Worm (Caenorhabditis elegans) whole organism, young adult: ENCODE measurements around the gene osm-6.

Source experiments
- B0261.1 ChIP-seq: sonication (generic microtip); optimal IDR thresholded peaks from 2 replicates; lab custom pipeline; 2016; ENCODE audit warnings: mild to moderate bottlenecking, missing genetic modification characterization, moderate library complexity, missing compliant biosample characterization
- B0336.3 ChIP-seq: fragments of 200-800 bp; sonication (Bioruptor generic); IDR thresholded peaks from 2 replicates; pipeline ENCODE4 v1.3.6; 2022; ENCODE audit warnings: missing genetic modification characterization, missing compliant biosample characterization
- D2030.7 ChIP-seq: fragments of 200-800 bp; sonication (Bioruptor generic); IDR thresholded peaks from 2 replicates; pipeline ENCODE4 v1.3.6; 2022; ENCODE audit warnings: missing genetic modification reagents, missing genetic modification characterization, missing compliant biosample characterization
- F22D6.2 ChIP-seq: sonication (generic microtip); optimal IDR thresholded peaks from 2 replicates; lab custom pipeline; 2016; ENCODE audit warnings: mild to moderate bottlenecking, missing genetic modification characterization, missing compliant biosample characterization
- K11D2.4 ChIP-seq: fragments of 200-800 bp; sonication (Bioruptor generic); IDR thresholded peaks from 2 replicates; pipeline ENCODE4 v1.3.6; 2022; ENCODE audit warnings: missing genetic modification reagents, missing genetic modification characterization, missing compliant biosample characterization
- Y56A3A.18 ChIP-seq: fragments of 200-800 bp; sonication (Bioruptor generic); IDR thresholded peaks from 2 replicates; pipeline ENCODE4 v1.3.6; 2022; ENCODE audit warnings: missing genetic modification reagents, missing genetic modification characterization, missing compliant biosample characterization
- ZK185.1 ChIP-seq: sonication (generic microtip); optimal IDR thresholded peaks from 2 replicates; lab custom pipeline; 2016; ENCODE audit warnings: mild to moderate bottlenecking, missing genetic modification characterization, missing compliant biosample characterization; ENCODE audit not compliant: poor library complexity, severe bottlenecking
- aptf-2 ChIP-seq: fragments of 200-800 bp; sonication (Bioruptor generic); conservative IDR thresholded peaks from 2 replicates; pipeline ENCODE4 v1.3.6; 2022; ENCODE audit warnings: missing genetic modification reagents, missing genetic modification characterization, missing compliant biosample characterization
- aptf-3 ChIP-seq: fragments of 200-800 bp; sonication (Bioruptor generic); IDR thresholded peaks from 2 replicates; pipeline ENCODE4 v1.3.6; 2022; ENCODE audit warnings: missing genetic modification characterization, missing compliant biosample characterization
- atf-7 ChIP-seq: sonication (generic microtip); optimal IDR thresholded peaks from 2 replicates; lab custom pipeline; 2017; ENCODE audit warnings: mild to moderate bottlenecking, missing genetic modification characterization, missing compliant biosample characterization
- attf-3 ChIP-seq: fragments of 200-800 bp; sonication (Bioruptor generic); conservative IDR thresholded peaks from 2 replicates; pipeline ENCODE4 v1.3.6; 2022; ENCODE audit warnings: missing genetic modification reagents, missing genetic modification characterization, missing compliant biosample characterization
- attf-5 ChIP-seq: fragments of 200-800 bp; sonication (Bioruptor generic); optimal IDR thresholded peaks from 2 replicates; lab custom pipeline; 2018; ENCODE audit warnings: mild to moderate bottlenecking, missing genetic modification characterization, missing compliant biosample characterization
- bed-2 ChIP-seq: fragments of 200-800 bp; sonication (Bioruptor generic); IDR thresholded peaks from 2 replicates; pipeline ENCODE4 v1.3.6; 2022; ENCODE audit warnings: missing genetic modification reagents, missing genetic modification characterization, missing compliant biosample characterization
- cebp-1 ChIP-seq, 2 experiments: fragments of 200-800 bp in 1 of 2; sonication (Bioruptor generic) in 1 of 2; sonication (generic microtip) in 1 of 2; IDR thresholded peaks in 1 of 2; optimal IDR thresholded peaks in 1 of 2; 2 replicates each; pipeline versions ENCODE4 v1.3.6 to Lab custom; 2017 to 2022; ENCODE audit warnings: missing compliant biosample characterization in 2 of 2, missing genetic modification characterization in 2 of 2, mild to moderate bottlenecking in 1 of 2, missing genetic modification reagents in 1 of 2, moderate library complexity in 1 of 2
- cebp-2 ChIP-seq: fragments of 200-800 bp; sonication (Bioruptor generic); IDR thresholded peaks from 2 replicates; pipeline ENCODE4 v1.3.6; 2022; ENCODE audit warnings: missing genetic modification characterization, missing compliant biosample characterization
- ceh-79 ChIP-seq: sonication (generic microtip); optimal IDR thresholded peaks from 2 replicates; lab custom pipeline; 2017; ENCODE audit warnings: mild to moderate bottlenecking, missing genetic modification characterization, missing compliant biosample characterization
- dpl-1 ChIP-seq: fragments of 150-350 bp; optimal IDR thresholded peaks from 2 replicates; lab custom pipeline; 2014; ENCODE audit warnings: missing biosample characterization, missing genetic modification reagents, missing genetic modification characterization
- efl-1 ChIP-seq: fragments of 150-350 bp; optimal IDR thresholded peaks from 2 replicates; lab custom pipeline; 2014; ENCODE audit warnings: missing biosample characterization, missing genetic modification reagents, missing genetic modification characterization
- egl-44 ChIP-seq: fragments of 200-800 bp; sonication (Bioruptor generic); IDR thresholded peaks from 2 replicates; pipeline ENCODE4 v1.3.6; 2022; ENCODE audit warnings: missing genetic modification reagents, missing genetic modification characterization, missing compliant biosample characterization
- gei-17 ChIP-seq: fragments of 200-800 bp; sonication (Bioruptor generic); optimal IDR thresholded peaks from 2 replicates; lab custom pipeline; 2018; ENCODE audit warnings: mild to moderate bottlenecking, missing genetic modification characterization, missing compliant biosample characterization
- him-1 ChIP-seq: sonication (generic microtip); optimal IDR thresholded peaks from 2 replicates; lab custom pipeline; 2016; ENCODE audit warnings: missing genotype, missing genetic modification reagents, missing genetic modification characterization, missing compliant biosample characterization
- hmg-20 ChIP-seq: fragments of 200-800 bp; sonication (Bioruptor generic); IDR thresholded peaks from 2 replicates; pipeline ENCODE4 v1.3.6; 2022; ENCODE audit warnings: missing genetic modification reagents, missing genetic modification characterization, missing compliant biosample characterization
- hsf-1 ChIP-seq: fragments of 200-800 bp; sonication (Bioruptor generic); IDR thresholded peaks from 2 replicates; pipeline ENCODE4 v1.3.6; 2022; ENCODE audit warnings: missing genetic modification reagents, missing genetic modification characterization, missing compliant biosample characterization
- let-526 ChIP-seq: fragments of 200-800 bp; sonication (Bioruptor generic); IDR thresholded peaks from 2 replicates; pipeline ENCODE4 v1.3.6; 2022; ENCODE audit warnings: missing genetic modification reagents, missing genetic modification characterization, missing compliant biosample characterization
- let-607 ChIP-seq, 2 experiments: fragments of 200-800 bp in 1 of 2; sonication (Bioruptor generic) in 1 of 2; sonication (generic microtip) in 1 of 2; optimal IDR thresholded peaks; 2 replicates each; lab custom pipeline; 2016 to 2018; ENCODE audit warnings: mild to moderate bottlenecking in 2 of 2, missing compliant biosample characterization in 2 of 2, missing genetic modification characterization in 2 of 2, moderate library complexity in 2 of 2, missing genotype in 1 of 2
- lin-26 ChIP-seq: fragments of 200-800 bp; sonication (Bioruptor generic); IDR thresholded peaks from 2 replicates; pipeline ENCODE4 v1.3.6; 2022; ENCODE audit warnings: missing genetic modification reagents, missing genetic modification characterization, missing compliant biosample characterization
- lin-35 ChIP-seq, 3 experiments: fragments of 150-350 bp in 2 of 3; sonication (generic microtip) in 1 of 3; optimal IDR thresholded peaks; 2 replicates each; lab custom pipeline; 2014 to 2018; ENCODE audit warnings: missing biosample characterization in 3 of 3, missing genetic modification characterization in 3 of 3, missing genetic modification reagents in 3 of 3
- lin-40 ChIP-seq: sonication (generic microtip); optimal IDR thresholded peaks from 2 replicates; lab custom pipeline; 2016; ENCODE audit warnings: missing genetic modification characterization, mild to moderate bottlenecking, missing compliant biosample characterization, missing genotype, missing genetic modification reagents
- lsl-1 ChIP-seq: fragments of 200-800 bp; sonication (Bioruptor generic); optimal IDR thresholded peaks from 2 replicates; lab custom pipeline; 2018; ENCODE audit warnings: mild to moderate bottlenecking, missing genetic modification characterization, moderate library complexity, missing compliant biosample characterization
- madf-6 ChIP-seq: fragments of 200-800 bp; sonication (Bioruptor generic); IDR thresholded peaks from 2 replicates; pipeline ENCODE4 v1.3.6; 2022; ENCODE audit warnings: missing genetic modification reagents, missing genetic modification characterization, missing compliant biosample characterization
- mcd-1 ChIP-seq: fragments of 200-800 bp; sonication (Bioruptor generic); IDR thresholded peaks from 2 replicates; pipeline ENCODE4 v1.3.6; 2022; ENCODE audit warnings: missing genetic modification reagents, missing genetic modification characterization, missing compliant biosample characterization
- nfya-1 ChIP-seq: sonication (generic microtip); optimal IDR thresholded peaks from 2 replicates; lab custom pipeline; 2017; ENCODE audit warnings: antibody characterized with exemption, missing compliant biosample characterization, missing genetic modification characterization, borderline replicate concordance; ENCODE audit not compliant: insufficient read depth
- nhr-179 ChIP-seq: sonication (generic microtip); optimal IDR thresholded peaks from 2 replicates; lab custom pipeline; 2016; ENCODE audit warnings: mild to moderate bottlenecking, missing genetic modification characterization, missing compliant biosample characterization
- pbrm-1 ChIP-seq: fragments of 200-800 bp; sonication (Bioruptor generic); IDR thresholded peaks from 2 replicates; pipeline ENCODE4 v1.3.6; 2022; ENCODE audit warnings: missing genetic modification reagents, missing genetic modification characterization, missing compliant biosample characterization
- pha-4 ChIP-seq: fragments of 150-350 bp; sonication (generic microtip); optimal IDR thresholded peaks from 2 replicates; lab custom pipeline; 2014; ENCODE audit warnings: missing biosample characterization, missing genetic modification reagents, missing genetic modification characterization
- rcor-1 ChIP-seq: fragments of 200-800 bp; sonication (Bioruptor generic); IDR thresholded peaks from 2 replicates; pipeline ENCODE4 v1.3.6; 2022; ENCODE audit warnings: missing genetic modification reagents, missing genetic modification characterization, missing compliant biosample characterization
- repo-1 ChIP-seq: sonication (generic microtip); optimal IDR thresholded peaks from 2 replicates; lab custom pipeline; 2017; ENCODE audit warnings: mild to moderate bottlenecking, missing genetic modification characterization, missing compliant biosample characterization
- rpc-1 ChIP-seq, 2 experiments: fragments of 150-350 bp in 1 of 2; sonication (generic microtip) in 1 of 2; optimal IDR thresholded peaks; 2 replicates each; lab custom pipeline; 2014 to 2018; ENCODE audit warnings: missing biosample characterization in 1 of 2, missing genetic modification characterization in 1 of 2, missing genetic modification reagents in 1 of 2, missing genotype in 1 of 2
- sea-2 ChIP-seq: fragments of 200-800 bp; sonication (Bioruptor generic); IDR thresholded peaks from 2 replicates; pipeline ENCODE4 v1.3.6; 2022; ENCODE audit warnings: missing genetic modification characterization, missing compliant biosample characterization
- snpc-1.3 ChIP-seq: sonication (generic microtip); optimal IDR thresholded peaks from 2 replicates; lab custom pipeline; 2017; ENCODE audit warnings: missing genetic modification characterization, mild to moderate bottlenecking, missing compliant biosample characterization, antibody characterized with exemption, moderate library complexity, missing genotype, missing genetic modification reagents; ENCODE audit not compliant: insufficient read depth
- xnd-1 ChIP-seq: sonication (generic microtip); optimal IDR thresholded peaks from 2 replicates; lab custom pipeline; 2016; ENCODE audit warnings: missing genotype, missing genetic modification reagents, missing genetic modification characterization, missing compliant biosample characterization
- zim-3 ChIP-seq: sonication (generic microtip); optimal IDR thresholded peaks from 2 replicates; lab custom pipeline; 2017; ENCODE audit warnings: mild to moderate bottlenecking, missing genetic modification characterization, moderate library complexity, missing compliant biosample characterization
- ztf-25 ChIP-seq: fragments of 200-800 bp; sonication (Bioruptor generic); IDR thresholded peaks from 2 replicates; pipeline ENCODE4 v1.3.6; 2022; ENCODE audit warnings: missing genetic modification reagents, missing genetic modification characterization, missing compliant biosample characterization
- ztf-28 ChIP-seq: fragments of 200-800 bp; sonication (Bioruptor generic); IDR thresholded peaks from 2 replicates; pipeline ENCODE4 v1.3.6; 2022; ENCODE audit warnings: missing genetic modification reagents, missing genetic modification characterization, missing compliant biosample characterization
- ztf-3 ChIP-seq: fragments of 200-800 bp; sonication (Bioruptor generic); optimal IDR thresholded peaks from 2 replicates; lab custom pipeline; 2018; ENCODE audit warnings: mild to moderate bottlenecking, missing genetic modification characterization, missing compliant biosample characterization

The osm-6 gene

DNA sequence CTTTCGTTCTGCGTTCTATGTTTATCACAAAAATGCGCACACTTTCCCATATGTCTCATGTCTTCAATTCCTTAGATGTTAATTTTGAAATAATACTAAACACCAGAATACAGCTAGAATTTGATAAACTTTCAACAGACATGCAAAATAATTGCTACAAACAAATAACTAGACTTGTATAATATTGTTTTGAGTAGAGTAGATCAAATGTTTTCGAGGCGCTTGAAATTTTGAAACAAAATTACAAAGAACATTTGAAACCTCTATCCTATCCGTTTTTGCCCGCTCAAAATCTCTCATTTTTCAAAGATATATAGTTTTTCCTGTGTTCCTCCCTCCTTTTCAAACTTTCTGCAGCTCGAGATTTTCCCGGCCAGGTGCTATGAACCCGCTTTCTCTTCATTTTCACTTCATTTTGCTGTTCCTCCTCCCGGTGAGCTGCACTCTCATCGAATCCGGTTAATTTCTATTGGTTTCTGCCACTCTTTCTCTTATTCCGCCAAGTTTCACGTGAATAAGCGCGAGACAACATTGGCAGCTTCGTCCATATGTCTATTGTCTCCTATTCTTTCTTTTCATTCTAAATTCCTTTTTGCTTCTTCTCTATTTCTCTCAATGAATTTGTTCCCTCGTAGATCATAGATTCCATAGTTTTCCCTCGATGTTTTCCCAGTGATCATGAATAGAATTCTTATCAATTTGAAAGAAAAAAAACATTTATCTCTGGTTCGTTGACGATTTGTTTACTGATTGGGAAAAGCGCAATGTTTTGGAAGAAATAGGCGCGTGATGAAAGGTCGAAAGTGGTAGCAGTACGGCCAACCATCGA lies 5.3 kb downstream of the osm-6 start (continued):
- TF ChIP-seq cebp-1 (GFP tag; IDR thresholded peaks at IDR 0.05; lab: Robert Waterston, UW): no peak
- TF ChIP-seq cebp-1 (tag; optimal IDR thresholded peaks at IDR 0.05; lab: Kevin White, UChicago): peak; percentile 36
- TF ChIP-seq xnd-1: peak; percentile 79
- TF ChIP-seq rcor-1 (GFP tag; lab: Robert Waterston, UW): no peak
- peak; percentile 52 for TF ChIP-seq efl-1 (GFP tag; lab: Kevin White, UChicago)
- TF ChIP-seq ztf-25 (GFP tag; lab: Robert Waterston, UW): 0 out of 2 replicates have a peak, but pooled peaks have one; percentile 27
- TF ChIP-seq attf-5: no peak
- TF ChIP-seq dpl-1 (GFP tag; lab: Kevin White, UChicago): peak; percentile 8
- peak; percentile 3 for TF ChIP-seq atf-7 (tag; lab: Kevin White, UChicago)
- TF ChIP-seq aptf-3 (GFP tag; lab: Robert Waterston, UW): no peak
- no peak for TF ChIP-seq lin-26 (GFP tag; lab: Robert Waterston, UW)
- TF ChIP-seq let-526 (GFP tag; lab: Robert Waterston, UW): no peak
- TF ChIP-seq nhr-179 (tag; lab: Kevin White, UChicago): no peak

DNA sequence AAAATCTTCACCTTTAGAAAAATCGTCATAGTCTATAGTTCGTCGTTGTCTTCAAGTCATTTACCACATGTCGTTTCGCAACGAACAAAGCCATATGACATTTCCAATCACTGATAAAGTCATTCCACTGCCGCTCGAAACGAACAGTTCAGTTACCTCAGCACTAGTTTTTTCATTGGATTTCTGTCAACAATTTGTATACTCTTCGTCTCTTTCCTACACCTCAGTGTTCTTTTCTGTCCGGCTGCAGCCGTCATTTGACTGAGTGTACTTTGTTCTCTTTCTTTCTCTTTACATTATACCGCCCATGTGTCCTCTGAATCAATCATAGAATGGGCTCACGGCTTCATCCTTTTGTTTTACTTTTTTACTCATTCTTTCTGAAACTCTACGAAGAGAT lies 6.0 kb downstream of the osm-6 start:
- TF ChIP-seq snpc-1.3 (tag; lab: Kevin White, UChicago) (no peak), rpc-1 (optimal IDR thresholded peaks at IDR 0.05; lab: Kevin White, UChicago) (no peak), rpc-1 (tag; optimal IDR thresholded peaks at IDR 0.05; lab: Kevin White, UChicago) (no peak), mcd-1 (GFP tag; lab: Robert Waterston, UW) (no peak), pbrm-1 (GFP tag; lab: Robert Waterston, UW) (no peak), repo-1 (peak; percentile 17), attf-5 (peak; percentile 40), attf-3 (GFP tag; lab: Robert Waterston, UW) (no peak), lin-40 (tag; lab: Kevin White, UChicago) (peak; percentile 27), sea-2 (GFP tag; lab: Robert Waterston, UW) (no peak), hsf-1 (no peak), madf-6 (GFP tag; lab: Robert Waterston, UW) (no peak), bed-2 (GFP tag; lab: Robert Waterston, UW) (no peak), Y56A3A.18 (GFP tag; lab: Robert Waterston, UW) (no peak), pha-4 (no peak), D2030.7 (GFP tag; lab: Robert Waterston, UW) (no peak), egl-44 (no peak), lsl-1 (no peak), let-607 (tag; optimal IDR thresholded peaks at IDR 0.05; lab: Kevin White, UChicago) (peak; percentile 40 to 43), gei-17 (GFP tag; lab: Kevin White, UChicago) (no peak), zim-3 (tag; lab: Kevin White, UChicago) (no peak), him-1 (tag; lab: Kevin White, UChicago) (no peak), B0336.3 (GFP tag; lab: Robert Waterston, UW) (peak; percentile 10; the same call in 1 of the 2 replicates), cebp-2 (GFP tag; lab: Robert Waterston, UW) (no peak), ztf-28 (no peak), ZK185.1 (peak; percentile 17), ztf-3 (GFP tag; lab: Kevin White, UChicago) (no peak), lin-35 (GFP tag; optimal IDR thresholded peaks at IDR 0.05; lab: Kevin White, UChicago) (peak in 1 of 3 experiments; percentile 24), F22D6.2 (tag; lab: Kevin White, UChicago) (no peak), aptf-2 (no peak), ceh-79 (tag; lab: Kevin White, UChicago) (no peak), nfya-1 (tag; lab: Kevin White, UChicago) (no peak), hmg-20 (GFP tag; lab: Robert Waterston, UW) (no peak), B0261.1 (tag; lab: Kevin White, UChicago) (no peak), K11D2.4 (GFP tag; lab: Robert Waterston, UW) (no peak)
